Worm (Caenorhabditis elegans) whole organism, L4/young adult: ENCODE data around the gene nas-11.
A peak's percentile ranks its signal among the peaks of the same experiment; 100 is the strongest.

Source experiments
- W03F9.2 ChIP-seq: fragments of 150-350 bp; optimal IDR thresholded peaks from 2 replicates; lab custom pipeline; 2014; ENCODE audit warnings: missing biosample characterization, missing genetic modification characterization
- dao-5 ChIP-seq: sonication (generic microtip); optimal IDR thresholded peaks from 2 replicates; lab custom pipeline; 2016; ENCODE audit warnings: missing genotype, missing genetic modification characterization, moderate library complexity, missing compliant biosample characterization
- him-1 ChIP-seq: sonication (generic microtip); optimal IDR thresholded peaks from 2 replicates; lab custom pipeline; 2016; ENCODE audit warnings: missing genotype, missing genetic modification reagents, missing genetic modification characterization, missing compliant biosample characterization

DNA sequence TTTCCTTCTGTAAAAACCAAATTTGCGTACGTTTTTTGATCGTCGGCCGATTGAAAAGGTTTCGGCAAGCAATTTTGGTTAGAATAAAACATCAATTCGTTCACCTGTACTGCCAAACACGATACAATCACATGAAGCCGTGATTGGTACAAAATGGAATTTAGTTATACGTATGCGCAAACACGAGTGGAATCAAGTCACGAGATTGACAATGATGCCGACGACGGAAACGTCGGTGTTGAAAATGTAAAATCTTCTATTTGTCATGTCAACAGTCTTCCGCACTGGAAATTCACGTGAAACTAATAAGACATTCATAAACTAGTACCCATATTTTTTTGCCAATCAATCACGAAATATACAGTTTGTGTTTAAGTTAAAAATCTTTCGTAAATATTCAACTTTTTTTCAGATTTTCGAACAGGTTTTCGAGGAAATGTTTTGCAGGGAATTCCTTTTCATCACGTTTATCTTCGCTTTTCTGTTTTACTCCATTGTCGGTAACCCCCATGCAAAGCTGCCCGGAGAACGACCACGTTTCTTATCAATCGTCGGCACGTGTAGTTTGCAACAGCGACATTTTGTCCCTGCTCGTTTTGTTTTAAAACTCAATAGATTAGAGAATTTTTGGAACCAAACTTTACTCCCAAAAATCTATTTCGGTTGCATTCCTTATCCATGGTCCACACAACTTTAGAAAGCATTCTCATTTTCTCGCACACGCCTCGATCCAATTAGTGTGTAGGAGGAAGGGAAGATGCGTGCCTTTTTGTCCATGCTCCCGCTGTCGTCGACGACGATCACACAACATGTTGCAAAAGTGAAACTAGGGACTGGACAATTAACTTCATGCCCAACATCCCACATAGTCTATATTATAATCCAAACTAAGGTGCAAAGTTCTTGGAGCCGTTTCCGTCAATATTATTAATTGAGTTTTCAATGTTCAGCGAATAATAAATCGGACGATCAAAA, 25.9 kb downstream of the nas-11 start:
- TF ChIP-seq him-1 (tag; lab: Kevin White, UChicago) (peak; percentile 19), dao-5 (tag; lab: Kevin White, UChicago) (no peak), W03F9.2 (tag; lab: Kevin White, UChicago) (no peak)
